Worm (Caenorhabditis elegans) whole organism, L1 larva: ENCODE measurements around the gene Y61B8A.6.

ENCODE experiments used
- C04F5.9 ChIP-seq: sonication (generic microtip); optimal IDR thresholded peaks from 2 replicates; lab custom pipeline; 2016; ENCODE audit warnings: missing genetic modification characterization, missing compliant biosample characterization
- C34B4.2 ChIP-seq: sonication (generic microtip); optimal IDR thresholded peaks from 2 replicates; lab custom pipeline; 2017; ENCODE audit warnings: mild to moderate bottlenecking, missing genetic modification characterization, missing compliant biosample characterization
- F16B12.6 ChIP-seq: fragments of 150-350 bp; optimal IDR thresholded peaks from 2 replicates; lab custom pipeline; 2014; ENCODE audit warnings: missing biosample characterization, missing genetic modification characterization
- Y116A8C.19 ChIP-seq: sonication (generic microtip); optimal IDR thresholded peaks from 2 replicates; lab custom pipeline; 2016; ENCODE audit warnings: missing compliant biosample characterization, missing genetic modification characterization, borderline replicate concordance
- aha-1 ChIP-seq: fragments of 150-350 bp; optimal IDR thresholded peaks from 2 replicates; lab custom pipeline; 2014; ENCODE audit warnings: missing biosample characterization, missing genetic modification characterization
- blmp-1 ChIP-seq: fragments of 150-350 bp; optimal IDR thresholded peaks from 2 replicates; lab custom pipeline; 2014; ENCODE audit warnings: missing biosample characterization, missing genetic modification characterization
- ceh-63 ChIP-seq: fragments of 200-800 bp; sonication (Bioruptor generic); optimal IDR thresholded peaks from 2 replicates; lab custom pipeline; 2018; ENCODE audit warnings: mild to moderate bottlenecking, missing genetic modification characterization, missing compliant biosample characterization
- ceh-88 ChIP-seq: fragments of 200-800 bp; sonication (Bioruptor generic); IDR thresholded peaks from 2 replicates; pipeline ENCODE4 v1.3.6; 2022; ENCODE audit warnings: missing genetic modification characterization, missing compliant biosample characterization
- dpl-1 ChIP-seq, 3 experiments: fragments of 150-350 bp in 2 of 3; sonication (generic microtip) in 1 of 3; optimal IDR thresholded peaks; 2 replicates each; lab custom pipeline; 2014 to 2017; ENCODE audit warnings: missing biosample characterization in 3 of 3, missing genetic modification characterization in 3 of 3, missing genetic modification reagents in 3 of 3
- efl-1 ChIP-seq, 4 experiments: fragments of 150-350 bp; optimal IDR thresholded peaks in 3 of 4; peaks in 1 of 4; 1 replicate in 1 of 4; 2 replicates in 3 of 4; lab custom pipeline; 2014; ENCODE audit warnings: missing biosample characterization in 2 of 4, missing genetic modification characterization in 2 of 4, missing genetic modification reagents in 2 of 4
- egl-27 ChIP-seq, 2 experiments: fragments of 150-350 bp in 1 of 2; sonication (generic microtip); optimal IDR thresholded peaks; 3 replicates each; lab custom pipeline; 2017 to 2018; ENCODE audit warnings: missing biosample characterization in 2 of 2, missing genetic modification characterization in 2 of 2, missing genetic modification reagents in 2 of 2
- elt-2 ChIP-seq: sonication (generic microtip); optimal IDR thresholded peaks from 2 replicates; lab custom pipeline; 2016; ENCODE audit warnings: missing genetic modification characterization, mild to moderate bottlenecking, inconsistent platforms, missing compliant biosample characterization, missing genetic modification reagents
- ets-5 ChIP-seq: fragments of 200-800 bp; sonication (Bioruptor generic); IDR thresholded peaks from 2 replicates; pipeline ENCODE4 v1.3.6; 2022; ENCODE audit warnings: missing genetic modification characterization, missing compliant biosample characterization
- fkh-4 ChIP-seq: sonication (generic microtip); optimal IDR thresholded peaks from 2 replicates; lab custom pipeline; 2016; ENCODE audit warnings: missing compliant biosample characterization, missing genetic modification characterization, borderline replicate concordance
- hpl-2 ChIP-seq: fragments of 150-350 bp; optimal IDR thresholded peaks from 2 replicates; lab custom pipeline; 2014; ENCODE audit warnings: missing biosample characterization, missing genetic modification reagents, missing genetic modification characterization
- irx-1 ChIP-seq: sonication (generic microtip); optimal IDR thresholded peaks from 2 replicates; lab custom pipeline; 2016; ENCODE audit warnings: missing genetic modification characterization, missing compliant biosample characterization
- lin-13 ChIP-seq: fragments of 150-350 bp; optimal IDR thresholded peaks from 2 replicates; lab custom pipeline; 2014; ENCODE audit warnings: missing biosample characterization, missing genetic modification reagents, missing genetic modification characterization
- lin-15B ChIP-seq: fragments of 150-350 bp; sonication (generic microtip); optimal IDR thresholded peaks from 3 replicates; lab custom pipeline; 2014; ENCODE audit warnings: missing biosample characterization, missing genetic modification characterization
- lin-35 ChIP-seq, 2 experiments: fragments of 150-350 bp; optimal IDR thresholded peaks; 2 replicates each; lab custom pipeline; 2014; ENCODE audit warnings: missing biosample characterization in 2 of 2, missing genetic modification characterization in 2 of 2, missing genetic modification reagents in 2 of 2
- mab-9 ChIP-seq: fragments of 200-800 bp; sonication (Bioruptor generic); IDR thresholded peaks from 2 replicates; pipeline ENCODE4 v1.3.6; 2022; ENCODE audit warnings: missing genetic modification reagents, missing genetic modification characterization, missing compliant biosample characterization
- mef-2 ChIP-seq: fragments of 150-350 bp; optimal IDR thresholded peaks from 2 replicates; lab custom pipeline; 2014; ENCODE audit warnings: missing biosample characterization, missing genetic modification characterization
- nhr-11 ChIP-seq: fragments of 150-350 bp; optimal IDR thresholded peaks from 2 replicates; lab custom pipeline; 2014; ENCODE audit warnings: missing biosample characterization, missing genetic modification characterization
- nhr-19 ChIP-seq: fragments of 200-800 bp; sonication (Bioruptor generic); conservative IDR thresholded peaks from 2 replicates; pipeline ENCODE4 v1.3.6; 2022; ENCODE audit warnings: missing genetic modification characterization, missing compliant biosample characterization
- nhr-47 ChIP-seq: sonication (generic microtip); optimal IDR thresholded peaks from 2 replicates; lab custom pipeline; 2016; ENCODE audit warnings: mild to moderate bottlenecking, missing genetic modification characterization, moderate library complexity, missing compliant biosample characterization
- nhr-76 ChIP-seq: sonication (generic microtip); optimal IDR thresholded peaks from 2 replicates; lab custom pipeline; 2017; ENCODE audit warnings: missing biosample characterization, missing genetic modification characterization
- nhr-84 ChIP-seq: sonication (generic microtip); optimal IDR thresholded peaks from 2 replicates; lab custom pipeline; 2017; ENCODE audit warnings: missing biosample characterization, missing genetic modification characterization
- pag-3 ChIP-seq: sonication (generic microtip); optimal IDR thresholded peaks from 2 replicates; lab custom pipeline; 2017; ENCODE audit warnings: missing genetic modification characterization, mild to moderate bottlenecking, missing compliant biosample characterization, antibody characterized with exemption, borderline replicate concordance; ENCODE audit not compliant: insufficient read depth
- skn-1 ChIP-seq: fragments of 150-350 bp; optimal IDR thresholded peaks from 2 replicates; lab custom pipeline; 2014; ENCODE audit warnings: missing biosample characterization, missing genetic modification characterization
- snpc-4 ChIP-seq: fragments of 150-350 bp; optimal IDR thresholded peaks from 2 replicates; lab custom pipeline; 2014; ENCODE audit warnings: missing biosample characterization, missing genetic modification characterization
- sox-4 ChIP-seq: sonication (generic microtip); optimal IDR thresholded peaks from 2 replicates; lab custom pipeline; 2016; ENCODE audit warnings: missing genetic modification characterization, missing compliant biosample characterization
- sptf-1 ChIP-seq: fragments of 150-350 bp; optimal IDR thresholded peaks from 2 replicates; lab custom pipeline; 2014; ENCODE audit warnings: missing biosample characterization, missing genetic modification characterization
- sup-37 ChIP-seq: fragments of 200-800 bp; sonication (Bioruptor generic); optimal IDR thresholded peaks from 2 replicates; lab custom pipeline; 2018; ENCODE audit warnings: mild to moderate bottlenecking, missing genetic modification characterization, missing compliant biosample characterization
- tlp-1 ChIP-seq: fragments of 150-350 bp; optimal IDR thresholded peaks from 2 replicates; lab custom pipeline; 2014; ENCODE audit warnings: missing biosample characterization, missing genetic modification characterization
- vab-15 ChIP-seq: sonication (generic microtip); optimal IDR thresholded peaks from 2 replicates; lab custom pipeline; 2017; ENCODE audit warnings: missing genotype, mild to moderate bottlenecking, missing genetic modification characterization, missing compliant biosample characterization
- zag-1 ChIP-seq: fragments of 150-350 bp; optimal IDR thresholded peaks from 2 replicates; lab custom pipeline; 2014; ENCODE audit warnings: missing biosample characterization, missing genetic modification characterization
- zip-4 ChIP-seq: fragments of 200-800 bp; sonication (Bioruptor generic); optimal IDR thresholded peaks from 2 replicates; lab custom pipeline; 2018; ENCODE audit warnings: mild to moderate bottlenecking, missing genetic modification characterization, moderate library complexity, missing compliant biosample characterization
- ztf-11 ChIP-seq, 2 experiments: sonication (generic microtip); optimal IDR thresholded peaks; 2 replicates each; lab custom pipeline; 2016 to 2017; ENCODE audit warnings: missing genetic modification characterization in 2 of 2, missing biosample characterization in 1 of 2, missing compliant biosample characterization in 1 of 2

The Y61B8A.6 gene

DNA sequence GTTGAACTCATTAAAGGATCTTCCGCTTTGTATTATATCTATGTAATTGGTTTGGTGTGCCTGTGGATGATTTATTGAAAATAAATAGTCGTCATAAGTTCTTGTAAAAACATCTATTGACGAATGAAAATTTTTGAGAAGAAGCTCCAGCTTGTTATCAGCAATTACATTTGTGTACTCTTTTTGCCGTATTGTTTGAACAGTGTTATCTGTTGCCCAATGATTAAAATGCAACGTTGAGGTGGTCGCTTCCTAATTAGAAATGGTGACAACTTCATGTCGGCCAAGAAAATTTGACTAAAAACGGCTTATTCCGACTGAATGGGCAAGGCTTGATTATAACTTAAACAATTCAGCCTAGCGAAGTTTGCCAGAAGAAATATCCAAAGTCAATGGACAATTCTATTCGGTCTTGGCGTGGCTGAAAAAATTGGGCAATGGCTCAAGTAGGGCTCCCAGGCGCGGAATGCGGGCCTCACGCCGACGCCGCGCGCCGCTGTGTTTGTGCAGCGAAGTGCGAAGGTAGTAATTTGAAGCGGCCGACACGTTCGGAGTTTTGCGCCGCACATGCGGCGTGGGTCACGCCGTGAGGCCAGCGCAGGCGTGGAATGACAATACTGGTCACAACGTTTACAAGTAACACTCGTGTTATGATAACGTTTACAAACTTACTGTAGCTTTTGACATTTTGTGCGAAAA is 11.0 kb upstream of the Y61B8A.6 start:
- no peak for TF ChIP-seq irx-1 (tag; lab: Kevin White, UChicago)
- no peak for TF ChIP-seq C04F5.9
- peak; percentile 73 for TF ChIP-seq elt-2 (tag; lab: Kevin White, UChicago)
- TF ChIP-seq nhr-76 (tag; lab: Kevin White, UChicago), result no peak
- TF ChIP-seq snpc-4 (tag; lab: Kevin White, UChicago), result no peak
- no peak for TF ChIP-seq nhr-19 (GFP tag; lab: Robert Waterston, UW)
- no peak for TF ChIP-seq efl-1 (optimal IDR thresholded peaks at IDR 0.05; lab: Kevin White, UChicago)
- TF ChIP-seq efl-1 (GFP tag; optimal IDR thresholded peaks at IDR 0.05 in 1 of 2; lab: Kevin White, UChicago), result no peak
- no peak for TF ChIP-seq lin-15B (tag; lab: Kevin White, UChicago)

DNA sequence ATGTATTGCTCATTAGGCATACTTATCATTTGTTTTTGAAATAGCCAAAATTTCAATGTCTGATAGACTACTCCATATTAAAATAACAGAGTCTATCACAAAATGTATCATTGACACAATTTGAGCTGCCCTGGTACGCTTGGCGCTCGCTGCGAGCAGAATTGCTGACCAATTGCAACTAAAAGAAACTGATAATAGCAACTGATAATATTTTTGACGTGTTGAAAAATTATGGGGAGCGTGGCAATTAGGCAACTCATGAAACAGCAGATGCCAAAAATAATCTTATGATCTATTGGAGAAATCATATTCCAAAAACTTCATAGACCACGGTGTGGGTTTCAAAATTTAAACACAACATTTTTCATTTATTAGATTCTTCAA is 10.4 kb upstream of the Y61B8A.6 start:
- no peak for TF ChIP-seq pag-3 (tag; lab: Kevin White, UChicago)
- no peak for TF ChIP-seq nhr-47
- TF ChIP-seq vab-15 (tag; lab: Kevin White, UChicago), result no peak
- TF ChIP-seq efl-1 (optimal IDR thresholded peaks at IDR 0.05; lab: Kevin White, UChicago), result no peak
- TF ChIP-seq efl-1 (GFP tag; optimal IDR thresholded peaks at IDR 0.05 in 1 of 2; lab: Kevin White, UChicago), result no peak
- peak; percentile 95 for TF ChIP-seq elt-2 (tag; lab: Kevin White, UChicago)

ce11 chrV:17242552-17242951 is 9.2 kb upstream of the Y61B8A.6 start, which contains the start of gene Y68A4B.3:
Gene Y68A4B.3 (minus strand): TSS chrV:17242652.
- TF ChIP-seq F16B12.6 (tag; lab: Kevin White, UChicago) (no peak), zag-1 (tag; lab: Kevin White, UChicago) (no peak), egl-27 (tag; optimal IDR thresholded peaks at IDR 0.05; lab: Kevin White, UChicago) (no peak), ets-5 (GFP tag; lab: Robert Waterston, UW) (no peak), nhr-11 (tag; lab: Kevin White, UChicago) (no peak), sup-37 (no peak), hpl-2 (GFP tag; lab: Kevin White, UChicago) (no peak), C34B4.2 (tag; lab: Kevin White, UChicago) (no peak)

DNA sequence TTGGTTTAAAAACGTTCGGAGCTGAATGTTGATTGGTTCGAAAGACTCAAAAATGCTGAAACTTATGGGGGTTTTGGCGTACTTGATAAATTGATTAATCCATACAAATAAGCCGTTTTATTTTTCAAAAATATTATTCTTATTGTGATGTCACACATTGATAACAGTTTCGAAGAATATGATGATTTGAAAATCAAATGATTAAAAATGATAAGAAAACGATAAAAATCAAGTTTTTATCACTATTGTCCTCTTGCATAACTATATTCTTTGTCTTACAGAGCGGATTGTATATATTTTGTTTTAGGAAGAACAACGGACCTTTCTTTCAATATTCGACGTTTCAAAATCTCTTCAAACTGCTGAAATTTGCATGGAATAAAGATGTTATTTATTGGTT is 8.7 kb upstream of the Y61B8A.6 start:
- TF ChIP-seq tlp-1 (tag; lab: Kevin White, UChicago) (peak; percentile 48), elt-2 (tag; lab: Kevin White, UChicago) (peak; percentile 79), mef-2 (tag; lab: Kevin White, UChicago) (no peak), sox-4 (tag; lab: Kevin White, UChicago) (no peak)

DNA sequence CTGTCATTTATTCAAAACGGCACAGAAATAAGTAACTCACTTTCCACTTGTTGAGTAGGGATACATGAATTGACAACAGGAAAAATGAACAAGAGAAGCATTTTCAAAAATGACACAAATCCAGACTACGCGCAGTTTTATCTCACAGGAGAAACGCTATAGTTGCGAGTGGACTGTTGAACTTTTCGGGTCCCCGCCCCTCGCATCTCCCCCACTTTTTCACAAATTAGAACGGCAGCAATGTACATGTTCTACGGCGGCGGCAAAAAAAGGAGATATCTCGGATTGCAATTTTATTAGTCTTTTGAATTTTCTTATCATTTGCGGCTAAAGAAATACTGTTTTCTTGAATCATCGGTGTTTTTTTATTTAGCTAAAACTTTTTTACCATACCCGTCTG is 6.3 kb upstream of the Y61B8A.6 start, which contains the start of gene clec-242:
Gene clec-242 (minus strand): TSS at position 101 of the 400 bp plus-strand sequence.
- TF ChIP-seq blmp-1 (tag; lab: Kevin White, UChicago), result no peak
- no peak for TF ChIP-seq ceh-88 (GFP tag; lab: Robert Waterston, UW)
- TF ChIP-seq sup-37, result no peak
- no peak for TF ChIP-seq nhr-76 (tag; lab: Kevin White, UChicago)
- TF ChIP-seq sox-4 (tag; lab: Kevin White, UChicago), result no peak
- TF ChIP-seq lin-35 (GFP tag; optimal IDR thresholded peaks at IDR 0.05; lab: Kevin White, UChicago), result no peak
- TF ChIP-seq aha-1 (tag; lab: Kevin White, UChicago), result no peak
- no peak for TF ChIP-seq mab-9
- TF ChIP-seq lin-13 (GFP tag; lab: Kevin White, UChicago), result no peak
- no peak for TF ChIP-seq ztf-11 (tag; optimal IDR thresholded peaks at IDR 0.05; lab: Kevin White, UChicago)
- no peak for TF ChIP-seq lin-15B (tag; lab: Kevin White, UChicago)

ce11 chrV:17248915-17249314 is 2.8 kb upstream of the Y61B8A.6 start, which contains the start of gene clec-243:
Gene clec-243 (minus strand): TSS chrV:17249015.
- TF ChIP-seq sox-4 (tag; lab: Kevin White, UChicago), result no peak
- no peak for TF ChIP-seq dpl-1 (GFP tag; optimal IDR thresholded peaks at IDR 0.05; lab: Kevin White, UChicago)
- TF ChIP-seq lin-15B (tag; lab: Kevin White, UChicago), result no peak
- no peak for TF ChIP-seq elt-2 (tag; lab: Kevin White, UChicago)
- TF ChIP-seq zip-4 (GFP tag; lab: Kevin White, UChicago), result no peak
- no peak for TF ChIP-seq nhr-19 (GFP tag; lab: Robert Waterston, UW)
- no peak for TF ChIP-seq nhr-84
- TF ChIP-seq ceh-63 (GFP tag; lab: Kevin White, UChicago), result no peak
- TF ChIP-seq fkh-4 (tag; lab: Kevin White, UChicago), result no peak
- TF ChIP-seq Y116A8C.19, result no peak
- TF ChIP-seq irx-1 (tag; lab: Kevin White, UChicago), result no peak
- TF ChIP-seq skn-1, result no peak
- TF ChIP-seq hpl-2 (GFP tag; lab: Kevin White, UChicago), result no peak
- no peak for TF ChIP-seq sptf-1 (tag; lab: Kevin White, UChicago)
